Worm (Caenorhabditis elegans) whole organism, mixed stage, embryonic: ENCODE data around the gene T27A8.3.

Experiments
- bed-3 ChIP-seq: fragments of 200-800 bp; sonication (Bioruptor generic); optimal IDR thresholded peaks from 3 replicates; lab custom pipeline; 2018; ENCODE audit warnings: mild to moderate bottlenecking, missing genetic modification characterization, moderate library complexity, missing compliant biosample characterization
- lin-32 ChIP-seq: fragments of 200-800 bp; sonication (Bioruptor generic); optimal IDR thresholded peaks from 2 replicates; lab custom pipeline; 2018; ENCODE audit warnings: mild to moderate bottlenecking, missing genetic modification characterization, missing compliant biosample characterization
- nhr-28 ChIP-seq: fragments of 150-350 bp; optimal IDR thresholded peaks from 2 replicates; lab custom pipeline; 2014; ENCODE audit warnings: missing biosample characterization, missing genetic modification characterization
- nhr-76 ChIP-seq: sonication (generic microtip); optimal IDR thresholded peaks from 2 replicates; lab custom pipeline; 2017; ENCODE audit warnings: missing biosample characterization, missing genetic modification characterization
- pha-4 ChIP-seq: fragments of 150-350 bp; optimal IDR thresholded peaks from 2 replicates; lab custom pipeline; 2018; ENCODE audit warnings: missing biosample characterization, missing genetic modification reagents, missing genetic modification characterization

- TF ChIP-seq nhr-76 (tag; lab: Kevin White, UChicago) = no peak
- TF ChIP-seq nhr-28 (tag; lab: Kevin White, UChicago) = no peak
- TF ChIP-seq pha-4 (tag; lab: Kevin White, UChicago) = no peak
- no peak for TF ChIP-seq bed-3
- TF ChIP-seq lin-32 (GFP tag; lab: Kevin White, UChicago) = no peak
Measured at ce11 chrX:16044325-16044724, 18.2 kb upstream of the T27A8.3 start.
